Worm (Caenorhabditis elegans) whole organism, L4 larva: ENCODE measurements around the gene str-129.

Source experiments
- D1046.2 ChIP-seq: fragments of 200-800 bp; sonication (Bioruptor generic); IDR thresholded peaks from 2 replicates; pipeline ENCODE4 v1.3.6; 2022; ENCODE audit warnings: missing genetic modification characterization, missing compliant biosample characterization
- F37D6.2 ChIP-seq: sonication (generic microtip); optimal IDR thresholded peaks from 2 replicates; lab custom pipeline; 2016; ENCODE audit warnings: mild to moderate bottlenecking, missing genetic modification characterization, missing compliant biosample characterization
- F44E2.7 ChIP-seq: fragments of 200-800 bp; sonication (Bioruptor generic); IDR thresholded peaks from 2 replicates; pipeline ENCODE4 v2.1.2; 2022; ENCODE audit warnings: missing genetic modification characterization, missing compliant biosample characterization
- T20F7.1 ChIP-seq: fragments of 200-800 bp; sonication (Bioruptor generic); optimal IDR thresholded peaks from 2 replicates; lab custom pipeline; 2018; ENCODE audit warnings: mild to moderate bottlenecking, missing genetic modification characterization, missing compliant biosample characterization
- Y105C5A.15 ChIP-seq: fragments of 200-800 bp; sonication (Bioruptor generic); IDR thresholded peaks from 2 replicates; pipeline ENCODE4 v1.3.6; 2022; ENCODE audit warnings: missing genetic modification characterization, missing compliant biosample characterization
- Y48G9A.11 ChIP-seq: fragments of 200-800 bp; sonication (Bioruptor generic); IDR thresholded peaks from 2 replicates; pipeline ENCODE4 v1.3.6; 2022; ENCODE audit warnings: missing genetic modification reagents, missing genetic modification characterization, missing compliant biosample characterization
- Y75B8A.6 ChIP-seq: fragments of 200-800 bp; sonication (Bioruptor generic); IDR thresholded peaks from 2 replicates; pipeline ENCODE4 v1.3.6; 2022; ENCODE audit warnings: missing genetic modification reagents, missing genetic modification characterization, missing compliant biosample characterization
- aha-1 ChIP-seq: fragments of 150-350 bp; peaks from one replicate; lab custom pipeline; 2014; ENCODE audit warnings: missing biosample characterization, missing genetic modification characterization
- aly-2 ChIP-seq: sonication (generic microtip); optimal IDR thresholded peaks from 2 replicates; lab custom pipeline; 2018; ENCODE audit warnings: missing biosample characterization, missing genetic modification characterization
- ama-1 ChIP-seq: fragments of 150-350 bp; optimal IDR thresholded peaks from 2 replicates; lab custom pipeline; 2014; ENCODE audit warnings: inconsistent platforms, mixed read lengths
- attf-4 ChIP-seq: sonication (generic microtip); optimal IDR thresholded peaks from 3 replicates; lab custom pipeline; 2017; ENCODE audit warnings: missing biosample characterization, missing genetic modification characterization
- ceh-20 ChIP-seq: fragments of 200-800 bp; sonication (Bioruptor generic); IDR thresholded peaks from 2 replicates; pipeline ENCODE4 v1.3.6; 2022; ENCODE audit warnings: missing genetic modification reagents, missing genetic modification characterization, missing compliant biosample characterization
- ceh-32 ChIP-seq: sonication (generic microtip); optimal IDR thresholded peaks from 2 replicates; lab custom pipeline; 2016; ENCODE audit warnings: mild to moderate bottlenecking, missing genetic modification characterization, missing compliant biosample characterization; ENCODE audit not compliant: poor library complexity
- ceh-44 ChIP-seq: fragments of 200-800 bp; sonication (Bioruptor generic); IDR thresholded peaks from 2 replicates; pipeline ENCODE4 v1.3.6; 2022; ENCODE audit warnings: missing genetic modification reagents, missing genetic modification characterization, missing compliant biosample characterization
- ceh-62 ChIP-seq: sonication (generic microtip); optimal IDR thresholded peaks from 2 replicates; lab custom pipeline; 2017; ENCODE audit warnings: missing biosample characterization, missing genetic modification characterization
- daf-8 ChIP-seq: fragments of 200-800 bp; sonication (Bioruptor generic); IDR thresholded peaks from 2 replicates; pipeline ENCODE4 v1.3.6; 2022; ENCODE audit warnings: missing genetic modification characterization, missing compliant biosample characterization
- duxl-1 ChIP-seq: sonication (generic microtip); optimal IDR thresholded peaks from 2 replicates; lab custom pipeline; 2016; ENCODE audit warnings: mild to moderate bottlenecking, missing genetic modification characterization, moderate library complexity, missing compliant biosample characterization; ENCODE audit not compliant: poor library complexity
- fkh-10 ChIP-seq: fragments of 150-350 bp; optimal IDR thresholded peaks from 2 replicates; lab custom pipeline; 2014; ENCODE audit warnings: missing biosample characterization, missing genetic modification reagents, missing genetic modification characterization
- fos-1 ChIP-seq: fragments of 150-350 bp; optimal IDR thresholded peaks from 2 replicates; lab custom pipeline; 2014; ENCODE audit warnings: missing biosample characterization, missing genetic modification characterization
- hlh-30 ChIP-seq: sonication (generic microtip); optimal IDR thresholded peaks from 2 replicates; lab custom pipeline; 2017; ENCODE audit warnings: antibody characterized with exemption, mild to moderate bottlenecking, missing genetic modification characterization, missing compliant biosample characterization; ENCODE audit not compliant: insufficient read depth
- lim-7 ChIP-seq: fragments of 200-800 bp; sonication (Bioruptor generic); IDR thresholded peaks from 2 replicates; pipeline ENCODE4 v1.3.6; 2022; ENCODE audit warnings: missing genetic modification characterization, missing compliant biosample characterization
- lin-1 ChIP-seq: fragments of 200-800 bp; sonication (Bioruptor generic); IDR thresholded peaks from 2 replicates; pipeline ENCODE4 v1.3.6; 2022; ENCODE audit warnings: missing genetic modification reagents, missing genetic modification characterization, missing compliant biosample characterization
- lin-13 ChIP-seq: fragments of 150-350 bp; optimal IDR thresholded peaks from 2 replicates; lab custom pipeline; 2014; ENCODE audit warnings: missing biosample characterization, missing genetic modification reagents, missing genetic modification characterization
- lin-29 ChIP-seq: fragments of 200-800 bp; sonication (Bioruptor generic); IDR thresholded peaks from 2 replicates; pipeline ENCODE4 v1.3.6; 2022; ENCODE audit warnings: missing genetic modification reagents, missing genetic modification characterization, missing compliant biosample characterization
- lsy-2 ChIP-seq, 2 experiments: fragments of 150-350 bp in 1 of 2; sonication (generic microtip) in 1 of 2; optimal IDR thresholded peaks; 2 replicates each; lab custom pipeline; 2014 to 2017; ENCODE audit warnings: missing biosample characterization in 2 of 2, missing genetic modification characterization in 2 of 2
- mdl-1 ChIP-seq, 2 experiments: fragments of 150-350 bp in 1 of 2; sonication (generic microtip) in 1 of 2; optimal IDR thresholded peaks; 2 replicates each; lab custom pipeline; 2014 to 2017; ENCODE audit warnings: missing biosample characterization in 2 of 2, missing genetic modification characterization in 2 of 2
- mxl-3 ChIP-seq: fragments of 200-800 bp; sonication (Bioruptor generic); optimal IDR thresholded peaks from 2 replicates; lab custom pipeline; 2018; ENCODE audit warnings: mild to moderate bottlenecking, missing genetic modification characterization, missing compliant biosample characterization
- nhr-11 ChIP-seq: fragments of 150-350 bp; optimal IDR thresholded peaks from 2 replicates; lab custom pipeline; 2014; ENCODE audit warnings: missing biosample characterization, missing genetic modification characterization
- nhr-237 ChIP-seq: sonication (generic microtip); optimal IDR thresholded peaks from 2 replicates; lab custom pipeline; 2017; ENCODE audit warnings: missing biosample characterization, missing genetic modification characterization
- nhr-25 ChIP-seq: sonication (generic microtip); optimal IDR thresholded peaks from 2 replicates; lab custom pipeline; 2017; ENCODE audit warnings: missing genetic modification characterization, mild to moderate bottlenecking, missing compliant biosample characterization, antibody characterized with exemption, moderate library complexity, borderline replicate concordance; ENCODE audit not compliant: insufficient read depth
- nhr-41 ChIP-seq: fragments of 200-800 bp; sonication (Bioruptor generic); IDR thresholded peaks from 2 replicates; pipeline ENCODE4 v1.3.6; 2022; ENCODE audit warnings: missing genetic modification reagents, missing genetic modification characterization, missing compliant biosample characterization
- nhr-42 ChIP-seq: fragments of 200-800 bp; sonication (Bioruptor generic); IDR thresholded peaks from 2 replicates; pipeline ENCODE4 v1.3.6; 2022; ENCODE audit warnings: missing genetic modification characterization, missing compliant biosample characterization
- nhr-48 ChIP-seq: sonication (generic microtip); optimal IDR thresholded peaks from 2 replicates; lab custom pipeline; 2016; ENCODE audit warnings: mild to moderate bottlenecking, missing genetic modification characterization, missing compliant biosample characterization
- nhr-6 ChIP-seq: fragments of 150-350 bp; optimal IDR thresholded peaks from 2 replicates; lab custom pipeline; 2014; ENCODE audit warnings: missing biosample characterization, missing genetic modification characterization
- nhr-76 ChIP-seq: fragments of 150-350 bp; optimal IDR thresholded peaks from 2 replicates; lab custom pipeline; 2014; ENCODE audit warnings: missing biosample characterization, missing genetic modification characterization
- nhr-77 ChIP-seq: fragments of 150-350 bp; optimal IDR thresholded peaks from 2 replicates; lab custom pipeline; 2014; ENCODE audit warnings: missing biosample characterization, missing genetic modification characterization
- pha-4 ChIP-seq, 2 experiments: fragments of 150-350 bp in 1 of 2; fragments of 200-800 bp in 1 of 2; sonication (Bioruptor generic) in 1 of 2; IDR thresholded peaks in 1 of 2; optimal IDR thresholded peaks in 1 of 2; 2 replicates each; pipeline versions ENCODE4 v1.3.6 to Lab custom; 2014 to 2022; ENCODE audit warnings: missing genetic modification characterization in 2 of 2, missing genetic modification reagents in 2 of 2, missing biosample characterization in 1 of 2, missing compliant biosample characterization in 1 of 2
- pqm-1 ChIP-seq: sonication (generic microtip); optimal IDR thresholded peaks from 2 replicates; lab custom pipeline; 2017; ENCODE audit warnings: missing biosample characterization, missing genetic modification characterization
- rbr-2 ChIP-seq: sonication (generic microtip); optimal IDR thresholded peaks from 2 replicates; lab custom pipeline; 2016; ENCODE audit warnings: missing genotype, missing genetic modification characterization, missing compliant biosample characterization
- unc-62 ChIP-seq, 3 experiments: fragments of 150-350 bp in 1 of 3; sonication (generic microtip); optimal IDR thresholded peaks in 2 of 3; peaks in 1 of 3; 1 replicate in 1 of 3; 2 replicates in 2 of 3; lab custom pipeline; 2014 to 2017; ENCODE audit warnings: missing biosample characterization in 3 of 3, missing genetic modification characterization in 3 of 3, missing genetic modification reagents in 3 of 3, missing genotype in 1 of 3
- zfp-2 ChIP-seq: sonication (generic microtip); optimal IDR thresholded peaks from 2 replicates; lab custom pipeline; 2016; ENCODE audit warnings: mild to moderate bottlenecking, missing genetic modification characterization, missing compliant biosample characterization
- zip-2 ChIP-seq: fragments of 150-350 bp; optimal IDR thresholded peaks from 2 replicates; lab custom pipeline; 2014; ENCODE audit warnings: missing biosample characterization, missing genetic modification characterization

The str-129 gene

ce11 chrV:8117964-8118363 lies 25.7 kb upstream of the str-129 start, which contains the start of gene D1014.7:
Gene D1014.7, plus strand, starts transcription at chrV:8118264.
- no peak for TF ChIP-seq T20F7.1
- no peak for TF ChIP-seq Y48G9A.11
- no peak for TF ChIP-seq lin-1
- no peak for TF ChIP-seq lin-13 (GFP tag; lab: Kevin White, UChicago)
- TF ChIP-seq nhr-41 (GFP tag; lab: Robert Waterston, UW): no peak
- TF ChIP-seq attf-4 (tag; lab: Kevin White, UChicago): no peak
- TF ChIP-seq nhr-25 (tag; lab: Kevin White, UChicago): no peak
- TF ChIP-seq nhr-77 (tag; lab: Kevin White, UChicago): no peak
- no peak for TF ChIP-seq pqm-1 (tag; lab: Kevin White, UChicago)
- TF ChIP-seq lsy-2 (tag; optimal IDR thresholded peaks at IDR 0.05; lab: Kevin White, UChicago): no peak
- no peak for TF ChIP-seq lim-7 (GFP tag; lab: Robert Waterston, UW)
- no peak for TF ChIP-seq mxl-3 (GFP tag; lab: Kevin White, UChicago)
- no peak for TF ChIP-seq nhr-76 (tag; lab: Kevin White, UChicago)
- no peak for TF ChIP-seq F44E2.7 (GFP tag; lab: Robert Waterston, UW)
- TF ChIP-seq daf-8 (GFP tag; lab: Robert Waterston, UW): no peak
- TF ChIP-seq zfp-2: no peak
- no peak for TF ChIP-seq ceh-32 (tag; lab: Kevin White, UChicago)
- TF ChIP-seq ceh-20 (GFP tag; lab: Robert Waterston, UW): no peak
- TF ChIP-seq zip-2 (tag; lab: Kevin White, UChicago): no peak

DNA sequence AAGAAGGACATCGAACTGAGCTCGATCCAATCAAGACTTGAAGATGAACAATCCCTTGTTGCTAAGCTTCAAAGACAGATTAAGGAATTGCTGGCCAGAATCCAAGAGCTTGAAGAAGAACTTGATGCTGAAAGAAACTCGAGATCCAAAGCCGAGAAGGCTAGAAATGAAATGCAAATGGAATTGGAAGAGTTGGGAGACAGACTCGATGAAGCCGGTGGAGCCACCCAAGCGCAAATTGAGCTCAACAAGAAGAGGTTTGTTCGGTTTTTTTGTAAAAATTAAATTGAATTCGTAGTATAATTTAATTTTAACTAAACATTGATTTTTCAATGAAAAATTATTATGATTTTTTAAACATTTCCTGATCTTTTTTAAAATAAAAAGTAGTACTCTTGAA lies 22.3 kb upstream of the str-129 start:
- TF ChIP-seq Y75B8A.6 (GFP tag; lab: Robert Waterston, UW): no peak
- no peak for TF ChIP-seq lin-29
- TF ChIP-seq nhr-48: no peak
- no peak for TF ChIP-seq nhr-11 (tag; lab: Kevin White, UChicago)
- TF ChIP-seq unc-62 (GFP tag; optimal IDR thresholded peaks at IDR 0.05 in 1 of 2; lab: Kevin White, UChicago): peak in 1 of 2 experiments; percentile 93
- no peak for TF ChIP-seq unc-62 (tag; optimal IDR thresholded peaks at IDR 0.05; lab: Kevin White, UChicago)

DNA sequence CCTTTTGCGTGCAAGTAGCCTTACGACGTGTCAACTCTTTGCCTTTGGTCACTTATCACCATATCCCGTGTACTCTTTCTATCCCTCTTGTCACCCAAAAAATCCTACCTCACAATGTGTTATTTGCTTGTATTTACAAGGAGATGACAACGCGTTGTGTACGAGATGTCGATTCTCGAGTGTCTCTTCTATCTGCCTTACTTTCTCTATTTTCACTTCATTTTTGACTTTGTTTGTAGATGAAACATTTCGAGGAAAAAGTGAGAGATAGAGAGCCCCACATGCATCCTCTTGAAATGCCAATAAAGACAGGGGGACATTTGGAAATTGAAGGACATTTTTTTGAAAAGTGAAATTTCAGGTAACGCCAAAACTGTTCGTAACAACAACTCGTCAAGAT lies 18.5 kb upstream of the str-129 start:
- no peak for TF ChIP-seq nhr-25 (tag; lab: Kevin White, UChicago)
- no peak for TF ChIP-seq rbr-2 (tag; lab: Kevin White, UChicago)
- no peak for TF ChIP-seq aha-1 (tag; lab: Kevin White, UChicago)

- TF ChIP-seq nhr-76 (tag; lab: Kevin White, UChicago) (no peak), zfp-2 (no peak), D1046.2 (GFP tag; lab: Robert Waterston, UW) (no peak)
These were observed 16.4 kb upstream of the str-129 start, which contains the start of gene myo-5 for ce11 chrV:8108670-8109069. Gene myo-5, plus strand, starts transcription at chrV:8108970.

DNA sequence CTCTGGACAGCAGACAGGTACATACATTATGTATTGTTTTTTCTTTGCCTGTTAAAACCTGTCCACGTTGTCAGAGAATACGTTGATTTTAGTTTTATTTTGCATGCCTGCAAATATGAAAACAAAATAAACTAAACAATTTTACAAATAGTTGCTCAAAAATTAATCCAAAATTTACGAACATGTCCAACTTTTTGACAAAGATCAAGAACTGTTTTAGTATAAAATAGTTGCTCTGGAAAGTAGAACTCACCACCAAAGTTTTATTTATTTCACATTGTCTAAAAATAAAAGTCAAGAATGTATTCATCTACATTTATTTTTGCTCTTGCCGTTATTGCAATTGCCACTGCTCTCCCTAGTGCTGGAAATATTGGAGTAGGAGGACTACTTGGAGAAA lies 12.2 kb upstream of the str-129 start, which contains the start of gene srlf-16:
Gene srlf-16, plus strand, starts transcription at position 301 of the 400 bp plus-strand sequence.
- no peak for TF ChIP-seq Y105C5A.15 (GFP tag; lab: Robert Waterston, UW)
- no peak for TF ChIP-seq lim-7 (GFP tag; lab: Robert Waterston, UW)
- no peak for TF ChIP-seq duxl-1

ce11 chrV:8102960-8103359 lies 10.7 kb upstream of the str-129 start, which contains the start of gene str-90:
Gene str-90, plus strand, starts transcription at chrV:8103260.
- no peak for TF ChIP-seq D1046.2 (GFP tag; lab: Robert Waterston, UW)
- no peak for TF ChIP-seq mdl-1 (tag; optimal IDR thresholded peaks at IDR 0.05; lab: Kevin White, UChicago)
- TF ChIP-seq F37D6.2 (tag; lab: Kevin White, UChicago): no peak
- TF ChIP-seq ceh-44 (GFP tag; lab: Robert Waterston, UW): no peak
- no peak for TF ChIP-seq zip-2 (tag; lab: Kevin White, UChicago)
- no peak for TF ChIP-seq hlh-30
- TF ChIP-seq nhr-6 (tag; lab: Kevin White, UChicago): no peak
- TF ChIP-seq nhr-42 (GFP tag; lab: Robert Waterston, UW): no peak
- no peak for TF ChIP-seq fkh-10 (GFP tag; lab: Kevin White, UChicago)
- no peak for TF ChIP-seq nhr-76 (tag; lab: Kevin White, UChicago)
- TF ChIP-seq aly-2: no peak
- TF ChIP-seq nhr-48: no peak
- TF ChIP-seq pha-4 (GFP tag; IDR thresholded peaks at IDR 0.05; lab: Robert Waterston, UW): no peak
- no peak for TF ChIP-seq pha-4 (tag; optimal IDR thresholded peaks at IDR 0.05; lab: Kevin White, UChicago)
- no peak for TF ChIP-seq ama-1 (lab: Kevin White, UChicago)
- no peak for TF ChIP-seq ceh-62 (tag; lab: Kevin White, UChicago)
- TF ChIP-seq fos-1 (tag; lab: Kevin White, UChicago): no peak
- no peak for TF ChIP-seq nhr-237
- no peak for TF ChIP-seq lin-1
